Worm (Caenorhabditis elegans): Measurements from ENCODE around the gene luc-7L3.

luc-7L3 gene

ce11 chrII:68757-69156 is 29.1 kb downstream of the luc-7L3 start:
- TF ChIP-seq scrt-1 (GFP tag; IDR thresholded peaks at IDR 0.05), result no peak
- TF ChIP-seq tra-4 (tag; optimal IDR thresholded peaks at IDR 0.05), result no peak

- TF ChIP-seq aly-1 (tag; optimal IDR thresholded peaks at IDR 0.05) (no peak), hnd-1 (tag; optimal IDR thresholded peaks at IDR 0.05) (no peak), sea-1 (GFP tag; conservative IDR thresholded peaks at IDR 0.05) (no peak), tbx-37 (GFP tag; conservative IDR thresholded peaks at IDR 0.05) (no peak), ceh-13 (GFP tag; optimal IDR thresholded peaks at IDR 0.05) (no peak), flt-1 (GFP tag; IDR thresholded peaks at IDR 0.05) (no peak), F13C5.2 (tag; optimal IDR thresholded peaks at IDR 0.05) (no peak), B0310.2 (tag; optimal IDR thresholded peaks at IDR 0.05) (no peak)
Observed at ce11 chrII:67663-68062, 30.2 kb downstream of the luc-7L3 start.

- TF ChIP-seq B0310.2 (tag; optimal IDR thresholded peaks at IDR 0.05), result peak; percentile 12
- peak; percentile 34 for TF ChIP-seq ets-7 (tag; optimal IDR thresholded peaks at IDR 0.05)
- TF ChIP-seq ceh-13 (GFP tag; optimal IDR thresholded peaks at IDR 0.05), result no peak
- TF ChIP-seq ama-1 (optimal IDR thresholded peaks at IDR 0.05), result no peak
- 0 out of 2 replicates have a peak, but pooled peaks have one; percentile 6 for TF ChIP-seq pes-1 (GFP tag; IDR thresholded peaks at IDR 0.05)
- peak; percentile 39 for TF ChIP-seq aly-1 (tag; optimal IDR thresholded peaks at IDR 0.05)
- TF ChIP-seq hmg-4 (GFP tag; optimal IDR thresholded peaks at IDR 0.05), result peak; percentile 68
- peak; percentile 53 for TF ChIP-seq F13C5.2 (tag; optimal IDR thresholded peaks at IDR 0.05)
- TF ChIP-seq scrt-1 (GFP tag; IDR thresholded peaks at IDR 0.05), result no peak
Observed at ce11 chrII:66322-66721, 31.5 kb downstream of the luc-7L3 start.

ce11 chrII:65484-65883 is 32.3 kb downstream of the luc-7L3 start:
- TF ChIP-seq aly-1 (tag; optimal IDR thresholded peaks at IDR 0.05) (no peak), flt-1 (GFP tag; IDR thresholded peaks at IDR 0.05) (no peak), tra-4 (tag; optimal IDR thresholded peaks at IDR 0.05) (no peak), F13C5.2 (tag; optimal IDR thresholded peaks at IDR 0.05) (no peak), ama-1 (optimal IDR thresholded peaks at IDR 0.05) (no peak), ceh-36 (tag; optimal IDR thresholded peaks at IDR 0.05) (no peak), tbx-37 (GFP tag; conservative IDR thresholded peaks at IDR 0.05) (no peak), B0310.2 (tag; optimal IDR thresholded peaks at IDR 0.05) (no peak), pes-1 (GFP tag; IDR thresholded peaks at IDR 0.05) (no peak), sea-1 (GFP tag; conservative IDR thresholded peaks at IDR 0.05) (no peak), hmbx-1 (tag; optimal IDR thresholded peaks at IDR 0.05) (no peak), ets-7 (tag; optimal IDR thresholded peaks at IDR 0.05) (no peak), tbx-11 (GFP tag; IDR thresholded peaks at IDR 0.05) (no peak), scrt-1 (GFP tag; IDR thresholded peaks at IDR 0.05) (no peak)

ce11 chrII:61013-61412 is 36.8 kb downstream of the luc-7L3 start, which contains the start of gene C23H3.2:
Gene C23H3.2, plus strand, starts transcription at chrII:61313.
- TF ChIP-seq hmg-4 (GFP tag; optimal IDR thresholded peaks at IDR 0.05), result no peak
- no peak for TF ChIP-seq flt-1 (GFP tag; IDR thresholded peaks at IDR 0.05)
- TF ChIP-seq ama-1 (optimal IDR thresholded peaks at IDR 0.05), result no peak
- no peak for TF ChIP-seq ceh-13 (GFP tag; optimal IDR thresholded peaks at IDR 0.05)
- no peak for TF ChIP-seq tbx-37 (GFP tag; conservative IDR thresholded peaks at IDR 0.05)
- no peak for TF ChIP-seq scrt-1 (GFP tag; IDR thresholded peaks at IDR 0.05)
- no peak for TF ChIP-seq ceh-36 (tag; optimal IDR thresholded peaks at IDR 0.05)
- TF ChIP-seq pes-1 (GFP tag; IDR thresholded peaks at IDR 0.05), result no peak
- no peak for TF ChIP-seq tbx-11 (GFP tag; IDR thresholded peaks at IDR 0.05)
- TF ChIP-seq ets-7 (tag; optimal IDR thresholded peaks at IDR 0.05), result no peak
- no peak for TF ChIP-seq sea-1 (GFP tag; conservative IDR thresholded peaks at IDR 0.05)
- no peak for TF ChIP-seq B0310.2 (tag; optimal IDR thresholded peaks at IDR 0.05)
- no peak for TF ChIP-seq hnd-1 (tag; optimal IDR thresholded peaks at IDR 0.05)
- no peak for TF ChIP-seq tra-4 (tag; optimal IDR thresholded peaks at IDR 0.05)
- no peak for TF ChIP-seq aly-1 (tag; optimal IDR thresholded peaks at IDR 0.05)
- no peak for TF ChIP-seq hmbx-1 (tag; optimal IDR thresholded peaks at IDR 0.05)
- no peak for TF ChIP-seq F13C5.2 (tag; optimal IDR thresholded peaks at IDR 0.05)

- no peak for TF ChIP-seq flt-1 (GFP tag; IDR thresholded peaks at IDR 0.05)
Observed at ce11 chrII:60049-60448, 37.8 kb downstream of the luc-7L3 start.

ce11 chrII:57873-58272 is 40.0 kb downstream of the luc-7L3 start:
- no peak for TF ChIP-seq tbx-37 (GFP tag; conservative IDR thresholded peaks at IDR 0.05)
- no peak for TF ChIP-seq flt-1 (GFP tag; IDR thresholded peaks at IDR 0.05)
- TF ChIP-seq sea-1 (GFP tag; conservative IDR thresholded peaks at IDR 0.05), result no peak
- no peak for TF ChIP-seq ama-1 (optimal IDR thresholded peaks at IDR 0.05)
- no peak for TF ChIP-seq ceh-13 (GFP tag; optimal IDR thresholded peaks at IDR 0.05)
- TF ChIP-seq pes-1 (GFP tag; IDR thresholded peaks at IDR 0.05), result no peak
- TF ChIP-seq B0310.2 (tag; optimal IDR thresholded peaks at IDR 0.05), result no peak
- TF ChIP-seq hmbx-1 (tag; optimal IDR thresholded peaks at IDR 0.05), result no peak

ce11 chrII:57370-57769 is 40.5 kb downstream of the luc-7L3 start, which contains the start of gene ascc-1:
Gene ascc-1, plus strand, starts transcription at chrII:57670.
- TF ChIP-seq pes-1 (GFP tag; IDR thresholded peaks at IDR 0.05), result no peak

- TF ChIP-seq scrt-1 (GFP tag; IDR thresholded peaks at IDR 0.05) (no peak), hnd-1 (tag; optimal IDR thresholded peaks at IDR 0.05) (no peak), tbx-37 (GFP tag; conservative IDR thresholded peaks at IDR 0.05) (no peak), aly-1 (tag; optimal IDR thresholded peaks at IDR 0.05) (no peak), sea-1 (GFP tag; conservative IDR thresholded peaks at IDR 0.05) (no peak), ceh-36 (tag; optimal IDR thresholded peaks at IDR 0.05) (no peak), tra-4 (tag; optimal IDR thresholded peaks at IDR 0.05) (no peak), ets-7 (tag; optimal IDR thresholded peaks at IDR 0.05) (no peak), F13C5.2 (tag; optimal IDR thresholded peaks at IDR 0.05) (no peak), hmbx-1 (tag; optimal IDR thresholded peaks at IDR 0.05) (no peak), pes-1 (GFP tag; IDR thresholded peaks at IDR 0.05) (no peak), ceh-13 (GFP tag; optimal IDR thresholded peaks at IDR 0.05) (no peak), flt-1 (GFP tag; IDR thresholded peaks at IDR 0.05) (no peak)
Observed at ce11 chrII:55204-55603, 42.6 kb downstream of the luc-7L3 start, which contains the start of gene tre-5. Gene tre-5, minus strand, starts transcription at chrII:55304.

All from whole organism, early embryonic.